Comparison of ENCODE assay signal across 1 fruit fly cellular context in genomic region chr3R:9226701-9227313, dm6.
TF ChIP-seq lines count a peak whose summit lies in the region.

No protein-coding gene starts in this region.

TF ChIP-seq in whole organism, embryonic, 481 proteins besides CTCF, POLR2A, EP300 and RAD21 (continued from another document):
- TF ChIP-seq sd (tag; optimal IDR thresholded peaks at IDR 0.05; lab: Kevin White, UChicago) = peak; percentile 93
- peak; percentile 96 for TF ChIP-seq abd-A (tag; optimal IDR thresholded peaks at IDR 0.05; lab: Kevin White, UChicago)
- TF ChIP-seq Side (GFP tag; optimal IDR thresholded peaks at IDR 0.05; lab: Kevin White, UChicago) = peak; percentile 1
- TF ChIP-seq Nf-YB (GFP tag; optimal IDR thresholded peaks at IDR 0.05; lab: Kevin White, UChicago) = peak; percentile 59
- TF ChIP-seq az2 (GFP tag; optimal IDR thresholded peaks at IDR 0.05; lab: Kevin White, UChicago) = no peak
- peak in 1 of 2 experiments; percentile 49 for TF ChIP-seq crp (GFP tag; optimal IDR thresholded peaks at IDR 0.05; lab: Kevin White, UChicago)
- TF ChIP-seq lov (optimal IDR thresholded peaks at IDR 0.05; lab: Kevin White, UChicago) = no peak
- 0 out of 3 replicates have a peak, but pooled peaks have one; percentile 34 for TF ChIP-seq lov (GFP tag; IDR thresholded peaks at IDR 0.05; lab: Robert Waterston, UW)
- TF ChIP-seq CG32532 (GFP tag; IDR thresholded peaks at IDR 0.05; lab: Robert Waterston, UW) = peak; percentile 66; the same call in 1 of the 2 replicates
- TF ChIP-seq Doc3 (GFP tag; IDR thresholded peaks at IDR 0.05; lab: Robert Waterston, UW; ENCODE audit: partially characterized antibody) = peak; percentile 41; the same call in 1 of the 3 replicates
- TF ChIP-seq CG31441 (GFP tag; IDR thresholded peaks at IDR 0.05; lab: Robert Waterston, UW) = no peak
- no peak for TF ChIP-seq Antp (GFP tag; optimal IDR thresholded peaks at IDR 0.05; lab: Kevin White, UChicago)
- TF ChIP-seq sug (tag; optimal IDR thresholded peaks at IDR 0.05; lab: Kevin White, UChicago) = peak; percentile 58
- TF ChIP-seq bowl (GFP tag; IDR thresholded peaks at IDR 0.05; lab: Robert Waterston, UW) = peak; percentile 5; the same call in 1 of the 2 replicates
- no peak for TF ChIP-seq CG6254 (GFP tag; optimal IDR thresholded peaks at IDR 0.05; lab: Kevin White, UChicago)
- TF ChIP-seq gsb-n (tag; optimal IDR thresholded peaks at IDR 0.05; lab: Kevin White, UChicago) = peak; percentile 50
- TF ChIP-seq Drgx (GFP tag; IDR thresholded peaks at IDR 0.05; lab: Robert Waterston, UW) = peak; percentile 29; the same call in 1 of the 2 replicates
- peak; percentile 92 for TF ChIP-seq oc (tag; optimal IDR thresholded peaks at IDR 0.05; lab: Kevin White, UChicago)
- TF ChIP-seq CG8290 (GFP tag; optimal IDR thresholded peaks at IDR 0.05; lab: Kevin White, UChicago) = no peak
- peak in 1 of 2 experiments; percentile 31 for TF ChIP-seq CG8290 (tag; optimal IDR thresholded peaks at IDR 0.05; lab: Kevin White, UChicago)
- peak; percentile 26 for TF ChIP-seq CG17385 (GFP tag; optimal IDR thresholded peaks at IDR 0.05; lab: Kevin White, UChicago)
- peak; percentile 67 for TF ChIP-seq da (GFP tag; optimal IDR thresholded peaks at IDR 0.05; lab: Kevin White, UChicago)
- TF ChIP-seq CG1832 (GFP tag; optimal IDR thresholded peaks at IDR 0.05; lab: Kevin White, UChicago) = peak; percentile 80
- no peak for TF ChIP-seq CG10209 (GFP tag; optimal IDR thresholded peaks at IDR 0.05; lab: Kevin White, UChicago)
- TF ChIP-seq CG1603 (tag; optimal IDR thresholded peaks at IDR 0.05; lab: Kevin White, UChicago) = no peak
- peak; percentile 97 for TF ChIP-seq CG3163 (GFP tag; optimal IDR thresholded peaks at IDR 0.05; lab: Kevin White, UChicago)
- peak; percentile 60 for TF ChIP-seq Hey (tag; optimal IDR thresholded peaks at IDR 0.05; lab: Kevin White, UChicago)
- TF ChIP-seq CG13287 (GFP tag; IDR thresholded peaks at IDR 0.05; lab: Robert Waterston, UW; ENCODE audit: partially characterized antibody) = peak; percentile 63
- TF ChIP-seq Pdp1 (GFP tag; optimal IDR thresholded peaks at IDR 0.05; lab: Kevin White, UChicago) = peak in 1 of 2 experiments; percentile 96
- no peak for TF ChIP-seq chif (GFP tag; optimal IDR thresholded peaks at IDR 0.05; lab: Kevin White, UChicago)
- TF ChIP-seq slp2 (GFP tag; optimal IDR thresholded peaks at IDR 0.05; lab: Kevin White, UChicago) = no peak
- peak in 1 of 2 experiments; percentile 75 for TF ChIP-seq Hr78 (GFP tag; optimal IDR thresholded peaks at IDR 0.05; lab: Kevin White, UChicago)
- TF ChIP-seq mirr (GFP tag; optimal IDR thresholded peaks at IDR 0.05; lab: Kevin White, UChicago) = peak; percentile 76
- TF ChIP-seq H15 (GFP tag; IDR thresholded peaks at IDR 0.05; lab: Robert Waterston, UW) = no peak
- TF ChIP-seq HLHmδ (GFP tag; optimal IDR thresholded peaks at IDR 0.05; lab: Kevin White, UChicago) = peak; percentile 43
- no peak for TF ChIP-seq CG15696 (tag; optimal IDR thresholded peaks at IDR 0.05; lab: Kevin White, UChicago)
- TF ChIP-seq Ets65A (GFP tag; lab: Kevin White, UChicago) = peak; percentile 1
- no peak for TF ChIP-seq Six4 (GFP tag; optimal IDR thresholded peaks at IDR 0.05; lab: Kevin White, UChicago)
- TF ChIP-seq CG7928 (GFP tag; optimal IDR thresholded peaks at IDR 0.05; lab: Kevin White, UChicago) = no peak
- no peak for TF ChIP-seq exex (tag; optimal IDR thresholded peaks at IDR 0.05; lab: Kevin White, UChicago)
- no peak for TF ChIP-seq CG6854 (GFP tag; optimal IDR thresholded peaks at IDR 0.05; lab: Kevin White, UChicago)
- no peak for TF ChIP-seq CG14860 (GFP tag; IDR thresholded peaks at IDR 0.05; lab: Robert Waterston, UW; ENCODE audit: partially characterized antibody)
- TF ChIP-seq unc-4 (GFP tag; IDR thresholded peaks at IDR 0.05; lab: Robert Waterston, UW; ENCODE audit: partially characterized antibody) = 0 out of 2 replicates have a peak, but pooled peaks have one; percentile 14
- TF ChIP-seq CG12769 (tag; optimal IDR thresholded peaks at IDR 0.05; lab: Kevin White, UChicago) = peak; percentile 85
- TF ChIP-seq yki (optimal IDR thresholded peaks at IDR 0.05; lab: Kevin White, UChicago) = peak; percentile 61
- no peak; the same call in 2 of the 3 replicates for TF ChIP-seq CG34422 (GFP tag; IDR thresholded peaks at IDR 0.05; lab: Robert Waterston, UW)
- peak; percentile 100 for TF ChIP-seq crol (GFP tag; IDR thresholded peaks at IDR 0.05; lab: Robert Waterston, UW)
- peak; percentile 79 for TF ChIP-seq otp (GFP tag; IDR thresholded peaks at IDR 0.05; lab: Robert Waterston, UW)
- TF ChIP-seq Tbp (GFP tag; optimal IDR thresholded peaks at IDR 0.05; lab: Kevin White, UChicago) = no peak
- TF ChIP-seq cg (GFP tag; optimal IDR thresholded peaks at IDR 0.05; lab: Kevin White, UChicago) = peak; percentile 82
- TF ChIP-seq Doc2 (GFP tag; IDR thresholded peaks at IDR 0.05; lab: Robert Waterston, UW) = no peak
- no peak for TF ChIP-seq sima (GFP tag; optimal IDR thresholded peaks at IDR 0.05; lab: Kevin White, UChicago)
- TF ChIP-seq CG14014 (GFP tag; IDR thresholded peaks at IDR 0.05; lab: Robert Waterston, UW) = peak; percentile 20; the same call in 1 of the 2 replicates
- TF ChIP-seq her (GFP tag; optimal IDR thresholded peaks at IDR 0.05; lab: Kevin White, UChicago) = no peak
- TF ChIP-seq p53 (GFP tag; optimal IDR thresholded peaks at IDR 0.05; lab: Kevin White, UChicago) = no peak
- TF ChIP-seq CG10321 (GFP tag; IDR thresholded peaks at IDR 0.05; lab: Robert Waterston, UW) = no peak
- peak; percentile 29; the same call in 1 of the 2 replicates for TF ChIP-seq hbn (GFP tag; IDR thresholded peaks at IDR 0.05; lab: Robert Waterston, UW; ENCODE audit: partially characterized antibody)
- peak; percentile 37 for TF ChIP-seq ftz-f1 (GFP tag; optimal IDR thresholded peaks at IDR 0.05; lab: Kevin White, UChicago)
- TF ChIP-seq Kr (GFP tag; optimal IDR thresholded peaks at IDR 0.05; lab: Kevin White, UChicago) = peak; percentile 9
- TF ChIP-seq CG6654 (GFP tag; optimal IDR thresholded peaks at IDR 0.05; lab: Kevin White, UChicago) = no peak
- TF ChIP-seq vvl (GFP tag; IDR thresholded peaks at IDR 0.05; lab: Robert Waterston, UW) = peak; percentile 62
- no peak for TF ChIP-seq CG10274 (GFP tag; optimal IDR thresholded peaks at IDR 0.05; lab: Kevin White, UChicago)
- TF ChIP-seq tgo (GFP tag; IDR thresholded peaks at IDR 0.05; lab: Robert Waterston, UW) = no peak
- peak; percentile 41 for TF ChIP-seq ERR (GFP tag; optimal IDR thresholded peaks at IDR 0.05; lab: Kevin White, UChicago)
- TF ChIP-seq dm (GFP tag; optimal IDR thresholded peaks at IDR 0.05; lab: Kevin White, UChicago) = peak; percentile 25
- TF ChIP-seq CG12155 (GFP tag; optimal IDR thresholded peaks at IDR 0.05; lab: Kevin White, UChicago) = no peak
- TF ChIP-seq CG4360 (GFP tag; IDR thresholded peaks at IDR 0.05; lab: Robert Waterston, UW) = no peak
- TF ChIP-seq Jarid2 (GFP tag; optimal IDR thresholded peaks at IDR 0.05; lab: Kevin White, UChicago) = peak; percentile 57
- no peak for TF ChIP-seq CG3407 (GFP tag; optimal IDR thresholded peaks at IDR 0.05; lab: Kevin White, UChicago)
- TF ChIP-seq Hsf (GFP tag; optimal IDR thresholded peaks at IDR 0.05; lab: Kevin White, UChicago) = no peak
- TF ChIP-seq shn (GFP tag; optimal IDR thresholded peaks at IDR 0.05; lab: Kevin White, UChicago) = peak; percentile 19
- TF ChIP-seq sr (GFP tag; IDR thresholded peaks at IDR 0.05; lab: Robert Waterston, UW) = peak; percentile 90
- TF ChIP-seq sna (GFP tag; IDR thresholded peaks at IDR 0.05; lab: Robert Waterston, UW; ENCODE audit: partially characterized antibody) = 0 out of 2 replicates have a peak, but pooled peaks have one; percentile 28
- peak; percentile 82 for TF ChIP-seq CG34376 (GFP tag; optimal IDR thresholded peaks at IDR 0.05; lab: Kevin White, UChicago)
- TF ChIP-seq kni (GFP tag; optimal IDR thresholded peaks at IDR 0.05; lab: Kevin White, UChicago) = peak; percentile 69
- TF ChIP-seq chinmo (GFP tag; IDR thresholded peaks at IDR 0.05; lab: Robert Waterston, UW; ENCODE audit: partially characterized antibody) = peak; percentile 94
- TF ChIP-seq CG11456 (GFP tag; IDR thresholded peaks at IDR 0.05; lab: Robert Waterston, UW) = no peak
- TF ChIP-seq z (GFP tag; IDR thresholded peaks at IDR 0.05; lab: Robert Waterston, UW) = 0 out of 3 replicates have a peak, but pooled peaks have one; percentile 40
- no peak for TF ChIP-seq Fer1 (GFP tag; optimal IDR thresholded peaks at IDR 0.05; lab: Kevin White, UChicago)
- TF ChIP-seq Nf-YC (tag; optimal IDR thresholded peaks at IDR 0.05; lab: Kevin White, UChicago) = peak; percentile 54
- no peak for TF ChIP-seq insv (GFP tag; optimal IDR thresholded peaks at IDR 0.05; lab: Kevin White, UChicago)
- TF ChIP-seq Awh (GFP tag; IDR thresholded peaks at IDR 0.05; lab: Robert Waterston, UW) = peak; percentile 96
- peak; percentile 37 for TF ChIP-seq CG10543 (GFP tag; optimal IDR thresholded peaks at IDR 0.05; lab: Kevin White, UChicago)
- TF ChIP-seq gro (GFP tag; optimal IDR thresholded peaks at IDR 0.05; lab: Kevin White, UChicago) = peak; percentile 48
- peak; percentile 28; the same call in 1 of the 3 replicates for TF ChIP-seq CG11695 (GFP tag; IDR thresholded peaks at IDR 0.05; lab: Robert Waterston, UW)
- peak in 1 of 2 experiments; percentile 61 for TF ChIP-seq eve (GFP tag; optimal IDR thresholded peaks at IDR 0.05; lab: Kevin White, UChicago)
- TF ChIP-seq pfk (GFP tag; optimal IDR thresholded peaks at IDR 0.05; lab: Kevin White, UChicago) = peak; percentile 74
- TF ChIP-seq CG17829 (tag; optimal IDR thresholded peaks at IDR 0.05; lab: Kevin White, UChicago) = no peak
- TF ChIP-seq CG7987 (GFP tag; optimal IDR thresholded peaks at IDR 0.05; lab: Kevin White, UChicago) = peak; percentile 88
- TF ChIP-seq nau (GFP tag; optimal IDR thresholded peaks at IDR 0.05; lab: Kevin White, UChicago) = peak; percentile 76
- TF ChIP-seq CG15269 (tag; optimal IDR thresholded peaks at IDR 0.05; lab: Kevin White, UChicago) = peak; percentile 40
- TF ChIP-seq CG43689 (GFP tag; IDR thresholded peaks at IDR 0.05; lab: Robert Waterston, UW) = no peak
- peak; percentile 92 to 99 for TF ChIP-seq Trl (optimal IDR thresholded peaks at IDR 0.05; lab: Kevin White, UChicago)
- TF ChIP-seq Trl (GFP tag; optimal IDR thresholded peaks at IDR 0.05; lab: Kevin White, UChicago) = no peak
- peak; percentile 90 for TF ChIP-seq sqz (GFP tag; optimal IDR thresholded peaks at IDR 0.05; lab: Kevin White, UChicago)
- peak; percentile 46; the same call in 1 of the 2 replicates for TF ChIP-seq Scr (GFP tag; IDR thresholded peaks at IDR 0.05; lab: Robert Waterston, UW; ENCODE audit: partially characterized antibody)
- TF ChIP-seq Med (GFP tag; lab: Kevin White, UChicago) = peak; percentile 71
- TF ChIP-seq dmrt11E (tag; optimal IDR thresholded peaks at IDR 0.05; lab: Kevin White, UChicago) = no peak
- peak; percentile 50; the same call in 3 of the 4 replicates for TF ChIP-seq Dll (GFP tag; IDR thresholded peaks at IDR 0.05; lab: Robert Waterston, UW; ENCODE audit: partially characterized antibody)
- TF ChIP-seq pros (GFP tag; optimal IDR thresholded peaks at IDR 0.05; lab: Kevin White, UChicago) = peak; percentile 62
